Worm (Caenorhabditis elegans) whole organism, young adult: ENCODE data around the gene srbc-14.

Source experiments
- B0035.1 ChIP-seq: sonication (generic microtip); optimal IDR thresholded peaks from 2 replicates; lab custom pipeline; 2016; ENCODE audit warnings: missing genetic modification characterization, mild to moderate bottlenecking, missing compliant biosample characterization, missing genotype, missing genetic modification reagents
- C17E4.6 ChIP-seq: fragments of 200-800 bp; sonication (Bioruptor generic); IDR thresholded peaks from 2 replicates; pipeline ENCODE4 v1.3.6; 2022; ENCODE audit warnings: missing genetic modification reagents, missing genetic modification characterization, missing compliant biosample characterization
- F37B4.10 ChIP-seq: fragments of 200-800 bp; sonication (Bioruptor generic); IDR thresholded peaks from 2 replicates; pipeline ENCODE4 v1.3.6; 2022; ENCODE audit warnings: missing genetic modification characterization, missing compliant biosample characterization
- F39B2.1 ChIP-seq: fragments of 200-800 bp; sonication (Bioruptor generic); IDR thresholded peaks from 2 replicates; pipeline ENCODE4 v1.3.6; 2022; ENCODE audit warnings: missing genetic modification reagents, missing genetic modification characterization, missing compliant biosample characterization
- F52B5.7 ChIP-seq: sonication (generic microtip); optimal IDR thresholded peaks from 2 replicates; lab custom pipeline; 2016; ENCODE audit warnings: mild to moderate bottlenecking, missing genetic modification characterization, missing compliant biosample characterization
- K11D2.4 ChIP-seq: fragments of 200-800 bp; sonication (Bioruptor generic); IDR thresholded peaks from 2 replicates; pipeline ENCODE4 v1.3.6; 2022; ENCODE audit warnings: missing genetic modification reagents, missing genetic modification characterization, missing compliant biosample characterization
- T07F8.4 ChIP-seq: sonication (generic microtip); optimal IDR thresholded peaks from 2 replicates; lab custom pipeline; 2016; ENCODE audit warnings: mild to moderate bottlenecking, missing genetic modification characterization, moderate library complexity, missing compliant biosample characterization
- Y67H2A.10 ChIP-seq: fragments of 200-800 bp; sonication (Bioruptor generic); conservative IDR thresholded peaks from 2 replicates; pipeline ENCODE4 v1.3.6; 2022; ENCODE audit warnings: missing genetic modification reagents, missing genetic modification characterization, missing compliant biosample characterization
- ZK185.1 ChIP-seq: sonication (generic microtip); optimal IDR thresholded peaks from 2 replicates; lab custom pipeline; 2016; ENCODE audit warnings: mild to moderate bottlenecking, missing genetic modification characterization, missing compliant biosample characterization; ENCODE audit not compliant: poor library complexity, severe bottlenecking
- akir-1 ChIP-seq: fragments of 200-800 bp; sonication (Bioruptor generic); optimal IDR thresholded peaks from 2 replicates; lab custom pipeline; 2018; ENCODE audit warnings: mild to moderate bottlenecking, missing genetic modification characterization, moderate library complexity, missing compliant biosample characterization
- ama-1 ChIP-seq, 3 experiments: fragments of 150-350 bp in 1 of 3; sonication (generic microtip) in 2 of 3; optimal IDR thresholded peaks; 2 replicates each; lab custom pipeline; 2014 to 2018; ENCODE audit warnings: missing biosample characterization in 2 of 3, missing genetic modification characterization in 2 of 3, missing genetic modification reagents in 2 of 3
- bed-1 ChIP-seq: fragments of 200-800 bp; sonication (Bioruptor generic); IDR thresholded peaks from 2 replicates; pipeline ENCODE4 v1.3.6; 2022; ENCODE audit warnings: missing genetic modification reagents, missing genetic modification characterization, missing compliant biosample characterization
- cebp-1 ChIP-seq, 2 experiments: fragments of 200-800 bp in 1 of 2; sonication (Bioruptor generic) in 1 of 2; sonication (generic microtip) in 1 of 2; IDR thresholded peaks in 1 of 2; optimal IDR thresholded peaks in 1 of 2; 2 replicates each; pipeline versions ENCODE4 v1.3.6 to Lab custom; 2017 to 2022; ENCODE audit warnings: missing compliant biosample characterization in 2 of 2, missing genetic modification characterization in 2 of 2, mild to moderate bottlenecking in 1 of 2, missing genetic modification reagents in 1 of 2, moderate library complexity in 1 of 2
- chd-7 ChIP-seq: sonication (generic microtip); optimal IDR thresholded peaks from 2 replicates; lab custom pipeline; 2016; ENCODE audit warnings: mild to moderate bottlenecking, missing genetic modification characterization, moderate library complexity, missing compliant biosample characterization
- efl-1 ChIP-seq: fragments of 150-350 bp; optimal IDR thresholded peaks from 2 replicates; lab custom pipeline; 2014; ENCODE audit warnings: missing biosample characterization, missing genetic modification reagents, missing genetic modification characterization
- egl-18 ChIP-seq: fragments of 200-800 bp; sonication (Bioruptor generic); IDR thresholded peaks from 2 replicates; pipeline ENCODE4 v1.3.6; 2022; ENCODE audit warnings: missing genetic modification reagents, missing genetic modification characterization, missing compliant biosample characterization
- egl-44 ChIP-seq: fragments of 200-800 bp; sonication (Bioruptor generic); IDR thresholded peaks from 2 replicates; pipeline ENCODE4 v1.3.6; 2022; ENCODE audit warnings: missing genetic modification reagents, missing genetic modification characterization, missing compliant biosample characterization
- egrh-3 ChIP-seq: fragments of 200-800 bp; sonication (Bioruptor generic); IDR thresholded peaks from 2 replicates; pipeline ENCODE4 v1.3.6; 2022; ENCODE audit warnings: missing genetic modification reagents, missing genetic modification characterization, missing compliant biosample characterization
- him-1 ChIP-seq: sonication (generic microtip); optimal IDR thresholded peaks from 2 replicates; lab custom pipeline; 2016; ENCODE audit warnings: missing genotype, missing genetic modification reagents, missing genetic modification characterization, missing compliant biosample characterization
- lag-1 ChIP-seq: fragments of 200-800 bp; sonication (Bioruptor generic); IDR thresholded peaks from 2 replicates; pipeline ENCODE4 v1.3.6; 2022; ENCODE audit warnings: missing genetic modification reagents, missing genetic modification characterization, missing compliant biosample characterization
- lin-54 ChIP-seq: fragments of 200-800 bp; sonication (Bioruptor generic); optimal IDR thresholded peaks from 2 replicates; lab custom pipeline; 2018; ENCODE audit warnings: mild to moderate bottlenecking, missing genetic modification characterization, missing compliant biosample characterization
- lir-1 ChIP-seq: fragments of 200-800 bp; sonication (Bioruptor generic); conservative IDR thresholded peaks from 2 replicates; pipeline ENCODE4 v1.3.6; 2022; ENCODE audit warnings: missing genetic modification reagents, missing genetic modification characterization, missing compliant biosample characterization
- lsl-1 ChIP-seq: fragments of 200-800 bp; sonication (Bioruptor generic); optimal IDR thresholded peaks from 2 replicates; lab custom pipeline; 2018; ENCODE audit warnings: mild to moderate bottlenecking, missing genetic modification characterization, moderate library complexity, missing compliant biosample characterization
- madf-6 ChIP-seq: fragments of 200-800 bp; sonication (Bioruptor generic); IDR thresholded peaks from 2 replicates; pipeline ENCODE4 v1.3.6; 2022; ENCODE audit warnings: missing genetic modification reagents, missing genetic modification characterization, missing compliant biosample characterization
- mcd-1 ChIP-seq: fragments of 200-800 bp; sonication (Bioruptor generic); IDR thresholded peaks from 2 replicates; pipeline ENCODE4 v1.3.6; 2022; ENCODE audit warnings: missing genetic modification reagents, missing genetic modification characterization, missing compliant biosample characterization
- mel-28 ChIP-seq: sonication (generic microtip); optimal IDR thresholded peaks from 2 replicates; lab custom pipeline; 2016; ENCODE audit warnings: borderline replicate concordance, mild to moderate bottlenecking, missing genetic modification characterization, missing compliant biosample characterization
- mes-4 ChIP-seq: sonication (generic microtip); optimal IDR thresholded peaks from 2 replicates; lab custom pipeline; 2016; ENCODE audit warnings: missing genotype, missing genetic modification characterization, missing compliant biosample characterization
- mxl-1 ChIP-seq: sonication (generic microtip); optimal IDR thresholded peaks from 2 replicates; lab custom pipeline; 2016; ENCODE audit warnings: missing genetic modification characterization, missing compliant biosample characterization
- pha-4 ChIP-seq: fragments of 150-350 bp; sonication (generic microtip); optimal IDR thresholded peaks from 2 replicates; lab custom pipeline; 2014; ENCODE audit warnings: missing biosample characterization, missing genetic modification reagents, missing genetic modification characterization
- rpc-1 ChIP-seq, 2 experiments: fragments of 150-350 bp in 1 of 2; sonication (generic microtip) in 1 of 2; optimal IDR thresholded peaks; 2 replicates each; lab custom pipeline; 2014 to 2018; ENCODE audit warnings: missing biosample characterization in 1 of 2, missing genetic modification characterization in 1 of 2, missing genetic modification reagents in 1 of 2, missing genotype in 1 of 2
- sdz-38 ChIP-seq: sonication (generic microtip); optimal IDR thresholded peaks from 2 replicates; lab custom pipeline; 2016; ENCODE audit warnings: missing genotype, missing genetic modification characterization, missing compliant biosample characterization
- sea-2 ChIP-seq: fragments of 200-800 bp; sonication (Bioruptor generic); IDR thresholded peaks from 2 replicates; pipeline ENCODE4 v1.3.6; 2022; ENCODE audit warnings: missing genetic modification characterization, missing compliant biosample characterization
- snpc-1.1 ChIP-seq: sonication (generic microtip); optimal IDR thresholded peaks from 2 replicates; lab custom pipeline; 2017; ENCODE audit warnings: missing genetic modification characterization, mild to moderate bottlenecking, missing compliant biosample characterization, antibody characterized with exemption, moderate library complexity, missing genotype, missing genetic modification reagents; ENCODE audit not compliant: insufficient read depth
- snpc-1.3 ChIP-seq: sonication (generic microtip); optimal IDR thresholded peaks from 2 replicates; lab custom pipeline; 2017; ENCODE audit warnings: missing genetic modification characterization, mild to moderate bottlenecking, missing compliant biosample characterization, antibody characterized with exemption, moderate library complexity, missing genotype, missing genetic modification reagents; ENCODE audit not compliant: insufficient read depth
- snpc-4 ChIP-seq, 5 experiments: fragments of 150-350 bp in 1 of 5; sonication (generic microtip) in 4 of 5; optimal IDR thresholded peaks; 2 replicates each; lab custom pipeline; 2014 to 2018; ENCODE audit warnings: missing genetic modification characterization in 5 of 5, missing biosample characterization in 3 of 5, antibody characterized with exemption in 2 of 5, mild to moderate bottlenecking in 2 of 5, missing compliant biosample characterization in 2 of 5, missing genotype in 2 of 5, moderate library complexity in 2 of 5, missing genetic modification reagents in 1 of 5
- tbx-9 ChIP-seq: sonication (generic microtip); optimal IDR thresholded peaks from 2 replicates; lab custom pipeline; 2016; ENCODE audit warnings: borderline replicate concordance, missing genetic modification characterization, inconsistent platforms, missing compliant biosample characterization
- unc-130 ChIP-seq: sonication (generic microtip); optimal IDR thresholded peaks from 2 replicates; lab custom pipeline; 2016; ENCODE audit warnings: missing genetic modification reagents, missing genetic modification characterization, missing compliant biosample characterization
- ztf-26 ChIP-seq: sonication (generic microtip); optimal IDR thresholded peaks from 2 replicates; lab custom pipeline; 2017; ENCODE audit warnings: missing genetic modification characterization, missing compliant biosample characterization

srbc-14 gene

DNA sequence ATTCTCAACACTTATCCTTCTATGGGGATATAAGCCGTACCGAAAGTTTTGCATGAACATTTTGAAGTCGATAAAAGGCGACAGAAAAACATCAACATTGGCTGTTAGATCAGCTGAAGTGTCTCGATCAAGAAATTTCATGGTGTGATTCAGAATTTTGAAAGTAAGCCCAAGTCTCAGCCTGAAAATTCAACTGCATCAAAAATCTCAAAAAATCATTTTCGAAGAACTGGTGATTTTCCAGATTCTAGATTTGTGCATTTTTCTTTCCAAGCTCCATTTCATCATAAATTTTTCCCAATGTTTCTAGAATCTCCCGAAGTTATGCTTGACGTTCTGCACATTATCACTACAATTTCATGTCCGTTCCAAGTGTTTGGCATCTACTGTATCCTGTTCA is 6.8 kb downstream of the srbc-14 start, which contains the start of gene srh-255:
Gene srh-255 (plus strand): TSS at position 301 of the 400 bp plus-strand sequence.
- no peak for TF ChIP-seq mxl-1
- no peak for TF ChIP-seq mes-4 (tag; lab: Kevin White, UChicago)
- no peak for TF ChIP-seq F37B4.10 (GFP tag; lab: Robert Waterston, UW)
- no peak for TF ChIP-seq cebp-1 (GFP tag; IDR thresholded peaks at IDR 0.05; lab: Robert Waterston, UW)
- TF ChIP-seq cebp-1 (tag; optimal IDR thresholded peaks at IDR 0.05; lab: Kevin White, UChicago): no peak
- TF ChIP-seq egrh-3 (GFP tag; lab: Robert Waterston, UW): no peak
- no peak for TF ChIP-seq egl-18
- no peak for TF ChIP-seq sdz-38 (tag; lab: Kevin White, UChicago)
- TF ChIP-seq lag-1: no peak
- TF ChIP-seq tbx-9 (tag; lab: Kevin White, UChicago): no peak
- no peak for TF ChIP-seq C17E4.6 (GFP tag; lab: Robert Waterston, UW)
- TF ChIP-seq B0035.1 (tag; lab: Kevin White, UChicago): no peak
- no peak for TF ChIP-seq him-1
- TF ChIP-seq chd-7: no peak
- TF ChIP-seq ZK185.1: no peak
- no peak for TF ChIP-seq sea-2
- TF ChIP-seq unc-130 (GFP tag; lab: Kevin White, UChicago): no peak

DNA sequence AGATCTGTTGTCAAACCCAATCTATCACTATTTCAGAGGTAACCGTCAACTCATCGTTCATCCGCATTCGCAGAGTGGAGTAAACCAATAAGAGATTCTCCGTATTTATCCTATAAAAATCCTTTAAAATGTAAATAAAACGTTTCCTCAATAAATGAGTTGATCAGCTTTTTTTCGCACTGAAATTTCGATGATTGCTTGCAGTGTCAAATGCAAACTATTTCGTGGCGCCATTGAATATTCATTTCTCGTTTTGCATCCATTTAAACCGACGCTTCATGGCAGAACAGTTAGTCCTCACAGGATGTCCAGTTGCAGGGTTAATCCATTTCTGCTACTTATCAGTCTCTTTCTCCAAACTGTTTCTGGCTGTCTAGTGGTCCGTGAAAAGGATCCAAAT is 9.9 kb downstream of the srbc-14 start, which contains the start of gene F28B1.9:
Gene F28B1.9 (plus strand): TSS at position 301 of the 400 bp plus-strand sequence.
- TF ChIP-seq mel-28 (tag; lab: Kevin White, UChicago) (no peak), rpc-1 (optimal IDR thresholded peaks at IDR 0.05; lab: Kevin White, UChicago) (no peak), rpc-1 (tag; optimal IDR thresholded peaks at IDR 0.05; lab: Kevin White, UChicago) (no peak), snpc-1.3 (no peak), ama-1 (optimal IDR thresholded peaks at IDR 0.05; lab: Kevin White, UChicago) (no peak), ama-1 (GFP tag; optimal IDR thresholded peaks at IDR 0.05; lab: Kevin White, UChicago) (no peak), pha-4 (tag; lab: Kevin White, UChicago) (no peak), egl-44 (GFP tag; lab: Robert Waterston, UW) (no peak), madf-6 (GFP tag; lab: Robert Waterston, UW) (no peak)

DNA sequence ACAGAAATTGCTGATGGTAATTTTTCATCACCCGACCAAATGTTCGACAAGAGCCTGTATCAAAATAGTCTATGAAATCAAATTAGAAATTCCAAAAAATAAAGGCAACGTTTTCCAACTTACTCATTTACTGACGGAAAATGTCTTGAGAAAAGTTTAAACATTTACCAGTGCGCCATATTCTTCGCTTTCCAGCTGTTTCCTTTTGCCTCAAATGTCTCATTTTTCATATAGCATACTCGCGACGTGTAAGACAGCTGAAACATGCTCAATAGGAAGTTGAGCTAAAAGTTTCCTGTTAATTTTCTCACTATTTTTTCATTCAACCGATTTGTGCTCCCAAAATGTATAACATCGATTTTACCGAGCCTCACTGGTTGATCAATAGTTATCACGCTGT is 11.5 kb downstream of the srbc-14 start, which contains the start of gene sri-66:
Gene sri-66 (plus strand): TSS at position 301 of the 400 bp plus-strand sequence.
- no peak for TF ChIP-seq mcd-1
- TF ChIP-seq akir-1 (GFP tag; lab: Kevin White, UChicago): no peak
- no peak for TF ChIP-seq bed-1 (GFP tag; lab: Robert Waterston, UW)
- no peak for TF ChIP-seq ztf-26
- no peak for TF ChIP-seq T07F8.4 (tag; lab: Kevin White, UChicago)
- TF ChIP-seq, all 124 proteins: peak for 0

DNA sequence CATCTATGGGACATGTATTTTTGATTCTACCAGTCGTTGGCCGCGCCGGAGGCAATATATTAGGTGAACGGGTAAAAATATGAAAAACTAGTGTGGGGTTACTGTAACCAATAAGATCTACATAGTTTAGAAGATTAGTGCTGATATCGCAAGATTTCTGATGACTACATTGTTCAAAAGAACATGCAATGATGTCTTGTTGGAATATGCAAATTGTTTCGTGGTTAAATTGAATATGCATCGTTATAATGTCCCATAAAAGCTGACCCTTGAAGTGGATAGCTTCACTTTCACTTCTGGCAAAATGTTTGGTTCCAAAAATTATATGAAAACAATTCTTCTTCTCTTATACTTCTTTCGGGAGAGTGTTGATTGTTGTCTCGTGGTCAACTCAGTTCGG is 27.0 kb downstream of the srbc-14 start, which contains the start of gene F28B1.2:
Gene F28B1.2 (plus strand): TSS at position 301 of the 400 bp plus-strand sequence.
- TF ChIP-seq tbx-9 (tag; lab: Kevin White, UChicago): no peak
- no peak for TF ChIP-seq Y67H2A.10 (GFP tag; lab: Robert Waterston, UW)
- TF ChIP-seq snpc-4 (GFP tag; optimal IDR thresholded peaks at IDR 0.05; lab: Kevin White, UChicago): no peak
- TF ChIP-seq snpc-4 (tag; optimal IDR thresholded peaks at IDR 0.05; lab: Kevin White, UChicago): no peak
- TF ChIP-seq, all 124 proteins: peak for 0

DNA sequence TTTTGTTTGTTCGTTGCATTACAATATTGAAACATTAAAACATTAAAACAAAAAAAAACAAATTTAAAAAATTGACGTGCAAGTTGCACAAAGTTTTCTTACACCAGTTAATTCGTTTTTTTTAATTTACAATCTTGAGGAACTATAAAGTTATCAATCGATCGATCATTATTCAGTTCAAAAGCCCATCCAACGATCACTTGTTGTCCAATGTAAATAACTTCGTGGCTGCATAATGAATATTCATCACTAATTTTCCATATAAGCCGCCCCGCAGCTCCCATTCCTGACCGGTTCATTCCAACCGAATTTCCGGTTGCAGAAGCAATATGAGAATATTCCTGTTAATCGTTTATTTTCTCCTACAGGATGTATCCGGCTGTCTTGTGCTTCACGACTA is 29.2 kb downstream of the srbc-14 start, which contains the start of gene hpo-33:
Gene hpo-33 (plus strand): TSS at position 301 of the 400 bp plus-strand sequence.
- TF ChIP-seq lir-1 (no peak), F52B5.7 (tag; lab: Kevin White, UChicago) (no peak), egrh-3 (GFP tag; lab: Robert Waterston, UW) (no peak), sea-2 (no peak), F39B2.1 (GFP tag; lab: Robert Waterston, UW) (no peak), lsl-1 (GFP tag; lab: Kevin White, UChicago) (no peak), chd-7 (no peak), ama-1 (optimal IDR thresholded peaks at IDR 0.05; lab: Kevin White, UChicago) (no peak), ama-1 (GFP tag; optimal IDR thresholded peaks at IDR 0.05; lab: Kevin White, UChicago) (no peak), lin-54 (no peak), K11D2.4 (GFP tag; lab: Robert Waterston, UW) (no peak), efl-1 (GFP tag; lab: Kevin White, UChicago) (no peak), egl-18 (no peak), snpc-1.1 (tag; lab: Kevin White, UChicago) (no peak)
